Worm (Caenorhabditis elegans) whole organism, L4 larva: ENCODE measurements around the gene F56A8.9.
A peak's percentile ranks its signal among the peaks of the same experiment; 100 is the strongest.
"Not testable (repeated sequence)": the region's sequence is repeated elsewhere in the genome, so short reads cannot be mapped to it uniquely, and the experiment has no call there.

Experiments used
- F44E2.7 ChIP-seq: fragments of 200-800 bp; sonication (Bioruptor generic); IDR thresholded peaks from 2 replicates; pipeline ENCODE4 v2.1.2; 2022; ENCODE audit warnings: missing genetic modification characterization, missing compliant biosample characterization
- F49E8.2 ChIP-seq: sonication (generic microtip); optimal IDR thresholded peaks from 2 replicates; lab custom pipeline; 2016; ENCODE audit warnings: missing compliant biosample characterization, mild to moderate bottlenecking, missing genetic modification characterization, borderline replicate concordance
- aha-1 ChIP-seq: fragments of 150-350 bp; peaks from one replicate; lab custom pipeline; 2014; ENCODE audit warnings: missing biosample characterization, missing genetic modification characterization
- attf-4 ChIP-seq: sonication (generic microtip); optimal IDR thresholded peaks from 3 replicates; lab custom pipeline; 2017; ENCODE audit warnings: missing biosample characterization, missing genetic modification characterization
- ceh-20 ChIP-seq: fragments of 200-800 bp; sonication (Bioruptor generic); IDR thresholded peaks from 2 replicates; pipeline ENCODE4 v1.3.6; 2022; ENCODE audit warnings: missing genetic modification reagents, missing genetic modification characterization, missing compliant biosample characterization
- ceh-28 ChIP-seq: fragments of 150-350 bp; optimal IDR thresholded peaks from 2 replicates; lab custom pipeline; 2014; ENCODE audit warnings: missing biosample characterization, missing genetic modification reagents, missing genetic modification characterization
- ceh-44 ChIP-seq: fragments of 200-800 bp; sonication (Bioruptor generic); IDR thresholded peaks from 2 replicates; pipeline ENCODE4 v1.3.6; 2022; ENCODE audit warnings: missing genetic modification reagents, missing genetic modification characterization, missing compliant biosample characterization
- ceh-62 ChIP-seq: sonication (generic microtip); optimal IDR thresholded peaks from 2 replicates; lab custom pipeline; 2017; ENCODE audit warnings: missing biosample characterization, missing genetic modification characterization
- ceh-82 ChIP-seq: sonication (generic microtip); optimal IDR thresholded peaks from 2 replicates; lab custom pipeline; 2017; ENCODE audit warnings: missing biosample characterization, missing genetic modification characterization
- ces-1 ChIP-seq: fragments of 150-350 bp; sonication (generic microtip); optimal IDR thresholded peaks from 4 replicates; lab custom pipeline; 2014; ENCODE audit warnings: missing biosample characterization, missing genetic modification reagents, missing genetic modification characterization
- ctbp-1 ChIP-seq: fragments of 200-800 bp; sonication (Bioruptor generic); IDR thresholded peaks from 2 replicates; pipeline ENCODE4 v1.3.6; 2022; ENCODE audit warnings: missing genetic modification reagents, missing genetic modification characterization, missing compliant biosample characterization
- daf-12 ChIP-seq: fragments of 150-350 bp; optimal IDR thresholded peaks from 2 replicates; lab custom pipeline; 2014; ENCODE audit warnings: missing biosample characterization, missing genetic modification reagents, missing genetic modification characterization
- duxl-1 ChIP-seq: sonication (generic microtip); optimal IDR thresholded peaks from 2 replicates; lab custom pipeline; 2016; ENCODE audit warnings: mild to moderate bottlenecking, missing genetic modification characterization, moderate library complexity, missing compliant biosample characterization; ENCODE audit not compliant: poor library complexity
- dve-1 ChIP-seq: sonication (generic microtip); optimal IDR thresholded peaks from 2 replicates; lab custom pipeline; 2017; ENCODE audit warnings: antibody characterized with exemption, mild to moderate bottlenecking, missing genetic modification characterization, missing compliant biosample characterization; ENCODE audit not compliant: insufficient read depth
- egl-43 ChIP-seq: fragments of 200-800 bp; sonication (Bioruptor generic); IDR thresholded peaks from 2 replicates; pipeline ENCODE4 v1.3.6; 2022; ENCODE audit warnings: missing genetic modification reagents, missing genetic modification characterization, missing compliant biosample characterization
- fkh-10 ChIP-seq: fragments of 150-350 bp; optimal IDR thresholded peaks from 2 replicates; lab custom pipeline; 2014; ENCODE audit warnings: missing biosample characterization, missing genetic modification reagents, missing genetic modification characterization
- hlh-11 ChIP-seq: fragments of 200-800 bp; sonication (Bioruptor generic); optimal IDR thresholded peaks from 2 replicates; lab custom pipeline; 2018; ENCODE audit warnings: mild to moderate bottlenecking, missing genetic modification characterization, missing compliant biosample characterization
- hmg-1.1 ChIP-seq: fragments of 200-800 bp; sonication (Bioruptor generic); IDR thresholded peaks from 2 replicates; pipeline ENCODE4 v1.3.6; 2022; ENCODE audit warnings: missing genetic modification reagents, missing genetic modification characterization, missing compliant biosample characterization
- lin-29 ChIP-seq: fragments of 200-800 bp; sonication (Bioruptor generic); IDR thresholded peaks from 2 replicates; pipeline ENCODE4 v1.3.6; 2022; ENCODE audit warnings: missing genetic modification reagents, missing genetic modification characterization, missing compliant biosample characterization
- lin-38 ChIP-seq: fragments of 200-800 bp; sonication (Bioruptor generic); IDR thresholded peaks from 2 replicates; pipeline ENCODE4 v1.3.6; 2022; ENCODE audit warnings: missing genetic modification reagents, missing genetic modification characterization, missing compliant biosample characterization
- lir-3 ChIP-seq: sonication (generic microtip); optimal IDR thresholded peaks from 2 replicates; lab custom pipeline; 2016; ENCODE audit warnings: mild to moderate bottlenecking, missing genetic modification characterization, missing compliant biosample characterization
- madf-9 ChIP-seq: fragments of 200-800 bp; sonication (Bioruptor generic); conservative IDR thresholded peaks from 2 replicates; pipeline ENCODE4 v1.3.6; 2022; ENCODE audit warnings: missing genetic modification reagents, missing genetic modification characterization, missing compliant biosample characterization
- mep-1 ChIP-seq: fragments of 150-350 bp; sonication (generic microtip); optimal IDR thresholded peaks from 3 replicates; lab custom pipeline; 2014; ENCODE audit warnings: missing biosample characterization, missing genetic modification characterization
- mxl-2 ChIP-seq: fragments of 200-800 bp; sonication (Bioruptor generic); conservative IDR thresholded peaks from 2 replicates; pipeline ENCODE4 v1.3.6; 2022; ENCODE audit warnings: missing genetic modification reagents, missing genetic modification characterization, missing compliant biosample characterization
- nhr-10 ChIP-seq: fragments of 150-350 bp; optimal IDR thresholded peaks from 2 replicates; lab custom pipeline; 2014; ENCODE audit warnings: missing biosample characterization, missing genetic modification characterization
- pha-4 ChIP-seq, 2 experiments: fragments of 150-350 bp in 1 of 2; fragments of 200-800 bp in 1 of 2; sonication (Bioruptor generic) in 1 of 2; IDR thresholded peaks in 1 of 2; optimal IDR thresholded peaks in 1 of 2; 2 replicates each; pipeline versions ENCODE4 v1.3.6 to Lab custom; 2014 to 2022; ENCODE audit warnings: missing genetic modification characterization in 2 of 2, missing genetic modification reagents in 2 of 2, missing biosample characterization in 1 of 2, missing compliant biosample characterization in 1 of 2
- php-3 ChIP-seq: fragments of 200-800 bp; sonication (Bioruptor generic); IDR thresholded peaks from 2 replicates; pipeline ENCODE4 v1.3.6; 2022; ENCODE audit warnings: missing genetic modification reagents, missing genetic modification characterization, missing compliant biosample characterization
- spr-3 ChIP-seq: fragments of 200-800 bp; sonication (Bioruptor generic); optimal IDR thresholded peaks from 2 replicates; lab custom pipeline; 2018; ENCODE audit warnings: mild to moderate bottlenecking, missing genetic modification characterization, missing compliant biosample characterization
- tra-1 ChIP-seq: fragments of 200-800 bp; sonication (Bioruptor generic); IDR thresholded peaks from 2 replicates; pipeline ENCODE4 v1.3.6; 2022; ENCODE audit warnings: missing genetic modification reagents, missing genetic modification characterization, missing compliant biosample characterization
- unc-130 ChIP-seq: sonication (generic microtip); optimal IDR thresholded peaks from 2 replicates; lab custom pipeline; 2016; ENCODE audit warnings: missing genetic modification reagents, missing genetic modification characterization, missing compliant biosample characterization
- unc-62 ChIP-seq, 3 experiments: fragments of 150-350 bp in 1 of 3; sonication (generic microtip); optimal IDR thresholded peaks in 2 of 3; peaks in 1 of 3; 1 replicate in 1 of 3; 2 replicates in 2 of 3; lab custom pipeline; 2014 to 2017; ENCODE audit warnings: missing biosample characterization in 3 of 3, missing genetic modification characterization in 3 of 3, missing genetic modification reagents in 3 of 3, missing genotype in 1 of 3
- zag-1 ChIP-seq: fragments of 150-350 bp; optimal IDR thresholded peaks from 2 replicates; lab custom pipeline; 2014; ENCODE audit warnings: missing biosample characterization, missing genetic modification characterization
- zfp-3 ChIP-seq: fragments of 200-800 bp; sonication (Bioruptor generic); conservative IDR thresholded peaks from 2 replicates; pipeline ENCODE4 v1.3.6; 2022; ENCODE audit warnings: missing genetic modification reagents, missing genetic modification characterization, missing compliant biosample characterization
- ztf-11 ChIP-seq: fragments of 150-350 bp; optimal IDR thresholded peaks from 2 replicates; lab custom pipeline; 2014; ENCODE audit warnings: missing biosample characterization, missing genetic modification characterization

Gene F56A8.9

DNA sequence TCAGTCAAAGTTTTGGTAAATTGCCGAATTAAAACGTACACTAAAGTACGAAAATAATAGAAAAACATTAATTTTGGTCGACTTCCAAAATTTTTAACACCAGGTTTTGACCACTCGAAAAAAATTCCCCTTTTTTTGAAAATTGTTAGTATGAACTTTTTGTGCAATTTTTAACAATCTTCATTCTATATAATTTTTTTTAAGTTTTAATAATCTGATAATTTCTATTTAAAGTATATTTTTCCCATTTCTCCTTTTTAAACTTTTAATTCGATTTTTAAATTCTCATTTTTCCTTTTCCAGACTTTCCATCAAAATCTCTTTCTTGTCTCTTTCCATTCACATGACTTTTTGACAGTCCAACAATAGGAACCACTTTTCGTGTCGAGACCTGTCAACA is 22.5 kb downstream of the F56A8.9 start, which contains the start of gene unc-64:
TSS of gene unc-64 (plus strand) at position 301 of the 400 bp plus-strand sequence.
- TF ChIP-seq ces-1 (GFP tag; lab: Kevin White, UChicago) (no peak), ctbp-1 (GFP tag; lab: Robert Waterston, UW) (no peak), ztf-11 (tag; lab: Kevin White, UChicago) (no peak), tra-1 (GFP tag; lab: Robert Waterston, UW) (no peak), lir-3 (tag; lab: Kevin White, UChicago) (no peak), attf-4 (no peak), ceh-62 (no peak), ceh-44 (no peak), aha-1 (tag; lab: Kevin White, UChicago) (no peak), zfp-3 (no peak), dve-1 (tag; lab: Kevin White, UChicago) (no peak), ceh-82 (tag; lab: Kevin White, UChicago) (no peak), F49E8.2 (tag; lab: Kevin White, UChicago) (no peak), mxl-2 (no peak), php-3 (GFP tag; lab: Robert Waterston, UW) (no peak), madf-9 (GFP tag; lab: Robert Waterston, UW) (no peak), hlh-11 (no peak), F44E2.7 (GFP tag; lab: Robert Waterston, UW) (no peak), nhr-10 (no peak), daf-12 (tag; lab: Kevin White, UChicago) (no peak)

ce11 chrIII:13277881-13278500 is 23.5 kb downstream of the F56A8.9 start:
- no peak for TF ChIP-seq dve-1 (tag; lab: Kevin White, UChicago)
- TF ChIP-seq fkh-10 (GFP tag; lab: Kevin White, UChicago), result peak; percentile 26
- TF ChIP-seq duxl-1, result no peak
- TF ChIP-seq zag-1 (tag; lab: Kevin White, UChicago), result no peak
- TF ChIP-seq aha-1 (tag; lab: Kevin White, UChicago), result peak; percentile 19
- no peak for TF ChIP-seq spr-3 (GFP tag; lab: Kevin White, UChicago)
- peak in 1 of 2 experiments; percentile 73 for TF ChIP-seq unc-62 (GFP tag; optimal IDR thresholded peaks at IDR 0.05 in 1 of 2; lab: Kevin White, UChicago)
- TF ChIP-seq unc-62 (tag; optimal IDR thresholded peaks at IDR 0.05; lab: Kevin White, UChicago), result no peak
- TF ChIP-seq ceh-28, result no peak
- TF ChIP-seq, all 104 proteins: peak for 3

ce11 chrIII:13285421-13285820 is 30.9 kb downstream of the F56A8.9 start, which contains the start of gene F56A8.8:
TSS of gene F56A8.8 (plus strand) at chrIII:13285721.
- 0 out of 2 replicates have a peak, but pooled peaks have one; percentile 8 for TF ChIP-seq ceh-20 (GFP tag; lab: Robert Waterston, UW)
- no peak for TF ChIP-seq egl-43 (GFP tag; lab: Robert Waterston, UW)
- TF ChIP-seq pha-4 (GFP tag; IDR thresholded peaks at IDR 0.05; lab: Robert Waterston, UW), result 0 out of 2 replicates have a peak, but pooled peaks have one; percentile 32
- TF ChIP-seq pha-4 (tag; optimal IDR thresholded peaks at IDR 0.05; lab: Kevin White, UChicago), result no peak

DNA sequence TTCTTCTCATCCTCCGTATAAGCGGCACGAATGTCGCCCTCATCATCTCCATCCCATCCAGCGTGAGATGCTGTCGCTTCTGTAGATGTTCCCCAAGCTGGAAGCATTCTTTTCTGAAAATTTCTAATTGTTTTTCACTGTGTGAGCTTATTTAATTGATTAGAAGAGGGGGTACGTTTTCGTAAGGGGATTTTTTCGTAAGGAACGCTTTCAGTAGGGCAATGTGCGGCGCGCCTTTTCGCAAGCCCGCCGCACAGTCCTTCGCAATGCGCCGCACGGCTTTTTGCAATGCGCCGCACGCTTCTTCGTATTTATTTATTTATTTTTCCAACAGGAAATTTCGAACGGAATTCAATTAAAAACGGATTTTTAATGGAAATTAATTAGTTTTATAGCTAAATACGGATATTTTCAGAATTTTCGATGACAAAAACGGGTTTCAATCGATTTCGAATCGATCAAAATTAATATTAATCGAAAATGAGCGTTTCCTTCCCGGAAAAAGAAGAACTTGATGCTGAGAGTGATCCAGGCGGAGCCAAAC is 38.6 kb downstream of the F56A8.9 start, which contains the start of gene set-25:
TSS of gene set-25 (minus strand) at position 120 of the 544 bp plus-strand sequence.
- peak; percentile 36 for TF ChIP-seq mep-1 (tag; lab: Kevin White, UChicago)
- TF ChIP-seq hmg-1.1 (GFP tag; lab: Robert Waterston, UW), result peak; percentile 65
- TF ChIP-seq egl-43 (GFP tag; lab: Robert Waterston, UW), result 0 out of 2 replicates have a peak, but pooled peaks have one; percentile 23
- peak; percentile 13 for TF ChIP-seq hlh-11
- TF ChIP-seq ctbp-1 (GFP tag; lab: Robert Waterston, UW), result peak; percentile 36; the same call in 1 of the 2 replicates
- TF ChIP-seq unc-130 (GFP tag; lab: Kevin White, UChicago), result peak; percentile 13
- peak; percentile 17; the same call in 1 of the 2 replicates for TF ChIP-seq lin-29 (GFP tag; lab: Robert Waterston, UW)
- peak; percentile 50; the same call in 1 of the 2 replicates for TF ChIP-seq pha-4 (GFP tag; IDR thresholded peaks at IDR 0.05; lab: Robert Waterston, UW)
- TF ChIP-seq pha-4 (tag; optimal IDR thresholded peaks at IDR 0.05; lab: Kevin White, UChicago), result not testable (repeated sequence)
- TF ChIP-seq lin-38 (GFP tag; lab: Robert Waterston, UW), result peak; percentile 47
- peak; percentile 27 for TF ChIP-seq aha-1 (tag; lab: Kevin White, UChicago)
- TF ChIP-seq, all 104 proteins: peak for 10; not testable (repeated sequence) for 94
